Worm (Caenorhabditis elegans): ENCODE measurements around the gene srlf-19.

DNA sequence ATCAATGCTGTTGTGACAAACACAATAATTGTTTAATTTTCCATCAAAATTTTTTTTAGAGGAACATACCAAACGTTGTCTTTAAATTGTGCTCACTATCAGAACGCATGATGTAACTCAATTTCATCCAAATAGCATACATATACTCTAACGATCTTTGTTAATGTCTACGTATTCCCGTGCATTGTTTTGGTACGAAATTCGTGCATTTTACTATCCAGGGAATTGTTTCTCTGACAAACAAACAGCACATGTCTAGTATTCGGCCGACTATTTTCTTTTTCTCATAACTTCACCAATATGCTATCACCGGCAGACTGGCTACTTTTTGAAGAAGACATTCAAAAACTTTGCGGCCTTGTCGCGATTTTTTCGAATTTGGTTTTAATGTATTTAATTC lies 13.9 kb upstream of the srlf-19 start, which contains the start of gene str-196:
- no peak for TF ChIP-seq skn-1 (tag; optimal IDR thresholded peaks at IDR 0.05)
- TF ChIP-seq lin-15B (tag; optimal IDR thresholded peaks at IDR 0.05), result no peak

All from whole organism, L1 larva.